Fruit fly (Drosophila melanogaster) whole organism, prepupa: Measurements from ENCODE around the gene CG17272.

Experiments
- Blimp-1 ChIP-seq: fragments of 200-800 bp; sonication (Bioruptor generic); optimal IDR thresholded peaks from 3 replicates; lab custom pipeline; 2017; ENCODE audit warnings: missing biosample characterization, missing genetic modification characterization, mild to moderate bottlenecking, moderate library complexity, missing genetic modification reagents
- CG10669 ChIP-seq: fragments of 200-800 bp; sonication (Bioruptor generic); optimal IDR thresholded peaks from 3 replicates; lab custom pipeline; 2018; ENCODE audit warnings: missing biosample characterization, mild to moderate bottlenecking, missing genetic modification characterization, moderate library complexity
- CG11294 ChIP-seq: fragments of 200-800 bp; sonication (Bioruptor generic); IDR thresholded peaks from 2 replicates; pipeline ENCODE4 v1.3.6; 2022; ENCODE audit warnings: missing biosample characterization, missing genetic modification characterization
- CG11902 ChIP-seq: fragments of 200-800 bp; sonication (Bioruptor generic); optimal IDR thresholded peaks from 3 replicates; lab custom pipeline; 2016; ENCODE audit warnings: missing biosample characterization, missing genetic modification characterization
- CG15336 ChIP-seq: fragments of 200-800 bp; sonication (Bioruptor generic); IDR thresholded peaks from 2 replicates; pipeline ENCODE4 v1.3.6; 2022; ENCODE audit warnings: missing biosample characterization, missing genetic modification characterization
- CG1621 ChIP-seq: fragments of 200-800 bp; sonication (Bioruptor generic); optimal IDR thresholded peaks from 3 replicates; lab custom pipeline; 2018; ENCODE audit warnings: missing biosample characterization, mild to moderate bottlenecking, missing genetic modification characterization
- CG32006 ChIP-seq: fragments of 200-800 bp; sonication (Bioruptor generic); optimal IDR thresholded peaks from 3 replicates; lab custom pipeline; 2017; ENCODE audit warnings: missing biosample characterization, mild to moderate bottlenecking, missing genetic modification characterization
- CG4318 ChIP-seq: fragments of 200-800 bp; sonication (Bioruptor generic); optimal IDR thresholded peaks from 3 replicates; lab custom pipeline; 2017; ENCODE audit warnings: missing biosample characterization, mild to moderate bottlenecking, missing genetic modification characterization
- CG6163 ChIP-seq: fragments of 200-800 bp; sonication (Bioruptor generic); IDR thresholded peaks from 3 replicates; pipeline ENCODE4 v1.3.6; 2022; ENCODE audit warnings: missing biosample characterization, missing genetic modification characterization
- CG6792 ChIP-seq: fragments of 200-800 bp; sonication (Bioruptor generic); optimal IDR thresholded peaks from 3 replicates; lab custom pipeline; 2016; ENCODE audit warnings: missing biosample characterization, missing genetic modification characterization
- CG6808 ChIP-seq: fragments of 200-800 bp; sonication (Bioruptor generic); optimal IDR thresholded peaks from 3 replicates; lab custom pipeline; 2017; ENCODE audit warnings: missing biosample characterization, missing genetic modification characterization, mild to moderate bottlenecking, moderate library complexity, missing genetic modification reagents
- CG6854 ChIP-seq: fragments of 200-800 bp; sonication (Bioruptor generic); optimal IDR thresholded peaks from 2 replicates; lab custom pipeline; 2017; ENCODE audit warnings: missing biosample characterization, mild to moderate bottlenecking, missing genetic modification characterization
- CG7368 ChIP-seq: fragments of 200-800 bp; sonication (Bioruptor generic); optimal IDR thresholded peaks from 3 replicates; lab custom pipeline; 2016; ENCODE audit warnings: missing biosample characterization, missing genetic modification characterization
- CG8632 ChIP-seq: fragments of 200-800 bp; sonication (Bioruptor generic); optimal IDR thresholded peaks from 3 replicates; lab custom pipeline; 2016; ENCODE audit warnings: missing biosample characterization, missing genetic modification characterization
- CG9139 ChIP-seq: fragments of 200-800 bp; sonication (Bioruptor generic); optimal IDR thresholded peaks from 3 replicates; lab custom pipeline; 2017; ENCODE audit warnings: missing biosample characterization, mild to moderate bottlenecking, missing genetic modification characterization
- Eip75B ChIP-seq: fragments of 200-800 bp; sonication (Bioruptor generic); optimal IDR thresholded peaks from 3 replicates; lab custom pipeline; 2016; ENCODE audit warnings: missing biosample characterization, missing genetic modification characterization
- Eip78C ChIP-seq: fragments of 200-800 bp; sonication (Bioruptor generic); peaks from one replicate; lab custom pipeline; 2016; ENCODE audit warnings: missing biosample characterization, missing genetic modification characterization
- Ets21C ChIP-seq: fragments of 200-800 bp; sonication (Bioruptor generic); optimal IDR thresholded peaks from 3 replicates; lab custom pipeline; 2016; ENCODE audit warnings: missing biosample characterization, missing genetic modification characterization
- Gug ChIP-seq: fragments of 200-800 bp; sonication (Bioruptor generic); IDR thresholded peaks from 2 replicates; pipeline ENCODE4 v1.3.6; 2022; ENCODE audit warnings: missing biosample characterization, missing genetic modification characterization
- Hr38 ChIP-seq: sonication (Bioruptor generic); optimal IDR thresholded peaks from 2 replicates; lab custom pipeline; 2016; ENCODE audit warnings: missing biosample characterization, missing genetic modification characterization
- OdsH ChIP-seq: fragments of 200-800 bp; sonication (Bioruptor generic); optimal IDR thresholded peaks from 3 replicates; lab custom pipeline; 2016; ENCODE audit warnings: missing biosample characterization, missing genetic modification characterization
- Smox ChIP-seq: fragments of 200-800 bp; sonication (Bioruptor generic); optimal IDR thresholded peaks from 3 replicates; lab custom pipeline; 2016; ENCODE audit warnings: missing biosample characterization, missing genetic modification characterization
- Sox102F ChIP-seq: fragments of 200-800 bp; sonication (Bioruptor generic); optimal IDR thresholded peaks from 2 replicates; lab custom pipeline; 2016; ENCODE audit warnings: missing biosample characterization, mild to moderate bottlenecking, missing genetic modification characterization
- Sox14 ChIP-seq: fragments of 200-800 bp; sonication (Bioruptor generic); optimal IDR thresholded peaks from 3 replicates; lab custom pipeline; 2016; ENCODE audit warnings: missing biosample characterization, missing genetic modification characterization
- Sox15 ChIP-seq: fragments of 200-800 bp; sonication (Bioruptor generic); optimal IDR thresholded peaks from 3 replicates; lab custom pipeline; 2016; ENCODE audit warnings: missing biosample characterization, missing genetic modification characterization
- dac ChIP-seq: fragments of 200-800 bp; sonication (Bioruptor generic); optimal IDR thresholded peaks from 2 replicates; lab custom pipeline; 2017; ENCODE audit warnings: missing biosample characterization, mild to moderate bottlenecking, missing genetic modification characterization
- dsx ChIP-seq: fragments of 200-800 bp; optimal IDR thresholded peaks from 3 replicates; lab custom pipeline; 2019; ENCODE audit warnings: missing biosample characterization, mild to moderate bottlenecking, missing genetic modification characterization, moderate library complexity; ENCODE audit not compliant: poor library complexity, severe bottlenecking
- eg ChIP-seq: fragments of 200-800 bp; sonication (Bioruptor generic); IDR thresholded peaks from 3 replicates; pipeline ENCODE4 v1.3.6; 2022; ENCODE audit warnings: missing biosample characterization, missing genetic modification characterization
- esn ChIP-seq: fragments of 200-800 bp; sonication (Bioruptor generic); optimal IDR thresholded peaks from 2 replicates; lab custom pipeline; 2016; ENCODE audit warnings: missing biosample characterization, mild to moderate bottlenecking, missing genetic modification characterization, moderate library complexity
- fd59A ChIP-seq: fragments of 200-800 bp; sonication (Bioruptor generic); optimal IDR thresholded peaks from 2 replicates; lab custom pipeline; 2017; ENCODE audit warnings: missing biosample characterization, mild to moderate bottlenecking, missing genetic modification characterization, missing genetic modification reagents
- fkh ChIP-seq: fragments of 200-800 bp; sonication (Bioruptor generic); optimal IDR thresholded peaks from 3 replicates; lab custom pipeline; 2017; ENCODE audit warnings: missing biosample characterization, mild to moderate bottlenecking, missing genetic modification characterization, moderate library complexity
- lz ChIP-seq: fragments of 200-800 bp; sonication (Bioruptor generic); optimal IDR thresholded peaks from 3 replicates; lab custom pipeline; 2016; ENCODE audit warnings: missing biosample characterization, missing genetic modification characterization
- net ChIP-seq: fragments of 200-800 bp; sonication (Bioruptor generic); optimal IDR thresholded peaks from 3 replicates; lab custom pipeline; 2016; ENCODE audit warnings: missing biosample characterization, missing genetic modification characterization
- pdm3 ChIP-seq: fragments of 200-800 bp; sonication (Bioruptor generic); optimal IDR thresholded peaks from 3 replicates; lab custom pipeline; 2016; ENCODE audit warnings: missing biosample characterization, missing genetic modification characterization
- salr ChIP-seq, 2 experiments: fragments of 200-800 bp; sonication (Bioruptor generic); optimal IDR thresholded peaks; 3 replicates each; lab custom pipeline; 2016 to 2018; ENCODE audit warnings: missing biosample characterization in 2 of 2, missing genetic modification characterization in 2 of 2, mild to moderate bottlenecking in 1 of 2
- spab ChIP-seq: fragments of 200-800 bp; sonication (Bioruptor generic); optimal IDR thresholded peaks from 2 replicates; lab custom pipeline; 2017; ENCODE audit warnings: missing biosample characterization, mild to moderate bottlenecking, missing genetic modification characterization, missing genetic modification reagents
- ss ChIP-seq, 2 experiments: fragments of 200-800 bp; sonication (Bioruptor generic); optimal IDR thresholded peaks; 2 replicates in 1 of 2; 3 replicates in 1 of 2; lab custom pipeline; 2017 to 2018; ENCODE audit warnings: mild to moderate bottlenecking in 2 of 2, missing biosample characterization in 2 of 2, missing genetic modification characterization in 2 of 2, moderate library complexity in 1 of 2
- svp ChIP-seq: fragments of 200-800 bp; sonication (Bioruptor generic); peaks from one replicate; lab custom pipeline; 2016; ENCODE audit warnings: missing biosample characterization, missing genetic modification characterization
- topi ChIP-seq: fragments of 200-800 bp; sonication (Bioruptor generic); optimal IDR thresholded peaks from 3 replicates; lab custom pipeline; 2016; ENCODE audit warnings: missing biosample characterization, missing genetic modification characterization
- vri ChIP-seq: fragments of 200-800 bp; sonication (Bioruptor generic); optimal IDR thresholded peaks from 3 replicates; lab custom pipeline; 2016; ENCODE audit warnings: missing biosample characterization, mild to moderate bottlenecking, missing genetic modification characterization

CG17272 gene

dm6 chr3R:20845493-20845892, 21.5 kb upstream of the CG17272 start:
- TF ChIP-seq CG8632 (no peak), CG6854 (GFP tag; lab: Kevin White, UChicago) (no peak), salr (GFP tag; optimal IDR thresholded peaks at IDR 0.05; lab: Kevin White, UChicago) (no peak), Eip78C (GFP tag; lab: Kevin White, UChicago) (no peak), Blimp-1 (GFP tag; lab: Kevin White, UChicago) (no peak), topi (GFP tag; lab: Kevin White, UChicago) (no peak), CG6163 (GFP tag; lab: Robert Waterston, UW) (no peak), fd59A (GFP tag; lab: Kevin White, UChicago) (no peak), CG10669 (GFP tag; lab: Kevin White, UChicago) (no peak), pdm3 (GFP tag; lab: Kevin White, UChicago) (no peak), CG15336 (GFP tag; lab: Robert Waterston, UW) (no peak), CG4318 (no peak), Sox15 (GFP tag; lab: Kevin White, UChicago) (no peak), dsx (GFP tag; lab: Kevin White, UChicago) (no peak), Smox (GFP tag; lab: Kevin White, UChicago) (no peak), Sox14 (GFP tag; lab: Kevin White, UChicago) (no peak)

DNA sequence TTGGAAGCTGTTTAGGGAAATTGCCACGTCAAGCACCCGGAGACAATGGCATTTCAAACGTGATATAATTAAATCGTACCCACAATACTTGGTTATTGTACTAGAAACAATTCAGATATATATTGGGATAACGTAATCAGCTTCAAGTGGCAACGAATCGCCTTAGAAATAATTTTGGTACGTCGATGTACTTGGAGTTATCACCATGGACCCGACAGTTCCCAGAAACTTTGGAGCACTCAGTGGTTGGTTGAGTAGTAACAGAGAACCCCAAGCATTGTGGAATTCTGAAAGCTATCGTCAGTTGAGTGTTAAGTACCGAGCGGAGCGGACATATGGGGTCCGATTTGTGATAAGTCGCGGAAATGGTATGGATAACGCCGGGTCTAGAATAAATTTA, 17.8 kb upstream of the CG17272 start, which contains the start of gene CG15695:
Gene CG15695, plus strand, starts transcription at position 301 of the 400 bp plus-strand sequence.
- TF ChIP-seq CG15336 (GFP tag; lab: Robert Waterston, UW): no peak
- no peak for TF ChIP-seq CG1621 (tag; lab: Kevin White, UChicago)

DNA sequence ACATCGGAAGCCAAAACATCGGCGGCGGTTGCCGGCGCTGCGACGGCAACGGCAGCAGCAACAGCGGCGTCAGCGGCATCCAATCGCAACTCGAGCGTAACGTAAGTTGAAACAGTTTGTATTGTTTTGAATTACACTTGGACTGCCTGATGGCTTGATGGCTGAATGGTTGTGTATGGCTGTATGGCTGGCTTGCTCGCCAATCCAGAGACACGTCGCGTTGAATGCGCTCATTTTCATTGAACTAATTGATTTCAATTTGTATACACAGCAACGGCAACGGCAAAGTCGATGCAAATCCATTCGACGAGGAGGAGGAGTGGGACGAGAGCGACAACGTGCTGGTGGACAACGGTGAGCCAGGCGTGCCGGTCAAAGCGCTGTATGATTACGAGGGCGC, 14.7 kb upstream of the CG17272 start:
- TF ChIP-seq Smox (GFP tag; lab: Kevin White, UChicago): no peak
- no peak for TF ChIP-seq dac (GFP tag; lab: Kevin White, UChicago)
- 0 out of 3 replicates have a peak, but pooled peaks have one; percentile 26 for TF ChIP-seq eg
- TF ChIP-seq Eip78C (GFP tag; lab: Kevin White, UChicago): no peak

DNA sequence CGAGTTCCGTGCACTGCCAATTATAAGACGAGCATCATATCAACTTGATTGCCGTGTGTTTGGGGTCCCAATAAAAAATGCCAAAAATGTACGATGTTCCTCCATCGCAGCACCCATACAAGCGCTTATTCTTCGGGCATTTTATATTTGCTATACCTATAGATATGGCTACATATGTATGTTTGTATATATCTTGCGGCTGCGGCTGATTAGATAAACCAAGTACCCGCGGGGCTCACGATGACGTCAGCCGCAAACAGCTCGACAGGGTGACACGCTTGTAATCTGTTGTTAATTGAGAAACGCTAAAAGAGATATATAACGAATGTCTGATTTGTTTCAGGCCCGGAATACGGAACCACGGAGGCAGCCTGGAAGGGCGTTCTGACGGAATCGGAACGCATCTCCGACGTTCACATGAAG, 13.2 kb upstream of the CG17272 start:
- no peak for TF ChIP-seq CG15336 (GFP tag; lab: Robert Waterston, UW)
- peak; percentile 57 for TF ChIP-seq fkh (GFP tag; lab: Kevin White, UChicago)
- TF ChIP-seq CG11902 (GFP tag; lab: Kevin White, UChicago): peak; percentile 52
- no peak for TF ChIP-seq CG6792 (GFP tag; lab: Kevin White, UChicago)
- no peak for TF ChIP-seq Eip75B
- TF ChIP-seq spab (GFP tag; lab: Kevin White, UChicago): no peak
- peak; percentile 67 for TF ChIP-seq Eip78C (GFP tag; lab: Kevin White, UChicago)
- TF ChIP-seq esn (GFP tag; lab: Kevin White, UChicago): peak; percentile 4
- TF ChIP-seq CG6808 (GFP tag; lab: Kevin White, UChicago): no peak
- TF ChIP-seq ss (GFP tag; optimal IDR thresholded peaks at IDR 0.05; lab: Kevin White, UChicago): no peak
- TF ChIP-seq fd59A (GFP tag; lab: Kevin White, UChicago): no peak
- no peak for TF ChIP-seq eg
- no peak for TF ChIP-seq topi (GFP tag; lab: Kevin White, UChicago)
- peak; percentile 64 for TF ChIP-seq vri
- TF ChIP-seq svp (GFP tag; lab: Kevin White, UChicago): peak; percentile 58
- TF ChIP-seq, all 60 proteins: peak for 6

DNA sequence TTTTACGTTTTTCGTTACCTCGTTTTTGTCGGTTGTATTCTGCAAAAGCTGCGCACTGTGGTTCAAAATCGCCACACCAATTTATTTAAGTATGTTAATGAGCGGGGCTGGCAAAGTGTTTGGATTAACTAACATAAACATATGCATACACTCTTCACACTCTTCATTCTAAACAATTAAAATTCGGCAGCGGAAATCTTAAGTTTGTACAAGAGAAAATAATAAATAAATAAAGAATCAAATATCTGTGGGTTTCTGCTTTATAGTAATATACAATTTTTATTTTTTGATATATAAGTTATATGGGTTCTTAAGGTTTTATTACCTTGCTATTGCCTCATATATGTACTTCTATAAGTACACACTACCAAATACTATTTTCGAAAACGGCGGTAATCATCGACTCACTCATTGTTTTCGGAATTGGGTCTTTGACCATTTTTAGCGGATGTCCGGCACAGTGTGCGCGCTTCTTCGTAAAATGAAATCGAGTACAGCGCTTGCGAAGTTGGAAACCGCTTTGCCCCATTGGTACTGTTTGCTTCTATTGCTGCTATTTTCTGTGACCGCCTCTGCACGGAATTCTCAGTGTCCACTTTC, 12.3 kb upstream of the CG17272 start:
- TF ChIP-seq Sox14 (GFP tag; lab: Kevin White, UChicago): no peak
- peak; percentile 13 for TF ChIP-seq spab (GFP tag; lab: Kevin White, UChicago)
- TF ChIP-seq CG6163 (GFP tag; lab: Robert Waterston, UW): no peak
- peak; percentile 4 for TF ChIP-seq topi (GFP tag; lab: Kevin White, UChicago)
- no peak for TF ChIP-seq dsx (GFP tag; lab: Kevin White, UChicago)
- TF ChIP-seq Hr38 (GFP tag; lab: Kevin White, UChicago): no peak
- no peak for TF ChIP-seq CG9139 (GFP tag; lab: Kevin White, UChicago)
- no peak for TF ChIP-seq Gug (GFP tag; lab: Robert Waterston, UW)
- no peak for TF ChIP-seq Sox102F (GFP tag; lab: Kevin White, UChicago)
- no peak for TF ChIP-seq fkh (GFP tag; lab: Kevin White, UChicago)
- TF ChIP-seq Sox15 (GFP tag; lab: Kevin White, UChicago): no peak
- TF ChIP-seq lz (GFP tag; lab: Kevin White, UChicago): no peak
- peak; percentile 81 for TF ChIP-seq Eip78C (GFP tag; lab: Kevin White, UChicago)
- TF ChIP-seq CG6808 (GFP tag; lab: Kevin White, UChicago): no peak
- TF ChIP-seq Ets21C (GFP tag; lab: Kevin White, UChicago): no peak
- TF ChIP-seq net: peak; percentile 5
- no peak for TF ChIP-seq CG1621 (tag; lab: Kevin White, UChicago)
- TF ChIP-seq ss (GFP tag; optimal IDR thresholded peaks at IDR 0.05; lab: Kevin White, UChicago): no peak
- no peak for TF ChIP-seq CG11902 (GFP tag; lab: Kevin White, UChicago)
- no peak for TF ChIP-seq CG7368 (GFP tag; lab: Kevin White, UChicago)
- no peak for TF ChIP-seq CG11294 (GFP tag; lab: Robert Waterston, UW)
- peak; percentile 44 for TF ChIP-seq OdsH (GFP tag; lab: Kevin White, UChicago)
- peak in 1 of 2 experiments; percentile 49 for TF ChIP-seq salr (GFP tag; optimal IDR thresholded peaks at IDR 0.05; lab: Kevin White, UChicago)
- peak; percentile 83 for TF ChIP-seq CG32006 (GFP tag; lab: Kevin White, UChicago)
